Worm (Caenorhabditis elegans) whole organism, L1 larva: ENCODE results near the gene C34C6.10.

Experiments used
- C04F5.9 ChIP-seq: sonication (generic microtip); optimal IDR thresholded peaks from 2 replicates; lab custom pipeline; 2016; ENCODE audit warnings: missing genetic modification characterization, missing compliant biosample characterization
- C16A3.4 ChIP-seq: fragments of 150-350 bp; optimal IDR thresholded peaks from 2 replicates; lab custom pipeline; 2014; ENCODE audit warnings: missing biosample characterization, missing genetic modification characterization
- F16B12.6 ChIP-seq: fragments of 150-350 bp; optimal IDR thresholded peaks from 2 replicates; lab custom pipeline; 2014; ENCODE audit warnings: missing biosample characterization, missing genetic modification characterization
- aly-2 ChIP-seq: fragments of 150-350 bp; optimal IDR thresholded peaks from 2 replicates; lab custom pipeline; 2014; ENCODE audit warnings: missing biosample characterization, missing genetic modification characterization
- ama-1 ChIP-seq: fragments of 150-350 bp; optimal IDR thresholded peaks from 2 replicates; lab custom pipeline; 2014
- blmp-1 ChIP-seq: fragments of 150-350 bp; optimal IDR thresholded peaks from 2 replicates; lab custom pipeline; 2014; ENCODE audit warnings: missing biosample characterization, missing genetic modification characterization
- ceh-63 ChIP-seq: fragments of 200-800 bp; sonication (Bioruptor generic); optimal IDR thresholded peaks from 2 replicates; lab custom pipeline; 2018; ENCODE audit warnings: mild to moderate bottlenecking, missing genetic modification characterization, missing compliant biosample characterization
- ceh-82 ChIP-seq, 3 experiments: fragments of 150-350 bp in 1 of 3; sonication (generic microtip) in 2 of 3; optimal IDR thresholded peaks; 2 replicates each; lab custom pipeline; 2014 to 2017; ENCODE audit warnings: missing biosample characterization in 3 of 3, missing genetic modification characterization in 3 of 3
- dpl-1 ChIP-seq, 3 experiments: fragments of 150-350 bp in 2 of 3; sonication (generic microtip) in 1 of 3; optimal IDR thresholded peaks; 2 replicates each; lab custom pipeline; 2014 to 2017; ENCODE audit warnings: missing biosample characterization in 3 of 3, missing genetic modification characterization in 3 of 3, missing genetic modification reagents in 3 of 3
- elt-2 ChIP-seq: sonication (generic microtip); optimal IDR thresholded peaks from 2 replicates; lab custom pipeline; 2016; ENCODE audit warnings: missing genetic modification characterization, mild to moderate bottlenecking, inconsistent platforms, missing compliant biosample characterization, missing genetic modification reagents
- elt-3 ChIP-seq, 6 experiments: fragments of 150-350 bp in 1 of 6; sonication (generic microtip); optimal IDR thresholded peaks; 2 replicates each; lab custom pipeline; 2017 to 2018; ENCODE audit warnings: missing biosample characterization in 6 of 6, missing genetic modification characterization in 6 of 6, inconsistent platforms in 1 of 6
- fkh-10 ChIP-seq: sonication (generic microtip); optimal IDR thresholded peaks from 2 replicates; lab custom pipeline; 2017; ENCODE audit warnings: missing biosample characterization, missing genetic modification reagents, missing genetic modification characterization
- fkh-4 ChIP-seq: sonication (generic microtip); optimal IDR thresholded peaks from 2 replicates; lab custom pipeline; 2016; ENCODE audit warnings: missing compliant biosample characterization, missing genetic modification characterization, borderline replicate concordance
- fkh-8 ChIP-seq: sonication (generic microtip); optimal IDR thresholded peaks from 2 replicates; lab custom pipeline; 2016; ENCODE audit warnings: mild to moderate bottlenecking, missing genetic modification characterization, missing compliant biosample characterization
- hlh-17 ChIP-seq: fragments of 200-800 bp; sonication (Bioruptor generic); optimal IDR thresholded peaks from 2 replicates; lab custom pipeline; 2018; ENCODE audit warnings: missing genetic modification characterization, mild to moderate bottlenecking, missing compliant biosample characterization, moderate library complexity, borderline replicate concordance
- hlh-4 ChIP-seq: sonication (generic microtip); optimal IDR thresholded peaks from 2 replicates; lab custom pipeline; 2016; ENCODE audit warnings: mild to moderate bottlenecking, missing genetic modification characterization, missing compliant biosample characterization
- hpl-2 ChIP-seq: fragments of 150-350 bp; optimal IDR thresholded peaks from 2 replicates; lab custom pipeline; 2014; ENCODE audit warnings: missing biosample characterization, missing genetic modification reagents, missing genetic modification characterization
- isw-1 ChIP-seq: fragments of 200-800 bp; sonication (Bioruptor generic); IDR thresholded peaks from 2 replicates; pipeline ENCODE4 v1.3.6; 2022; ENCODE audit warnings: missing genetic modification characterization, missing compliant biosample characterization
- jun-1 ChIP-seq: fragments of 150-350 bp; optimal IDR thresholded peaks from 2 replicates; lab custom pipeline; 2014; ENCODE audit warnings: missing biosample characterization, missing genetic modification reagents, missing genetic modification characterization
- lin-13 ChIP-seq: fragments of 150-350 bp; optimal IDR thresholded peaks from 2 replicates; lab custom pipeline; 2014; ENCODE audit warnings: missing biosample characterization, missing genetic modification reagents, missing genetic modification characterization
- lin-14 ChIP-seq: fragments of 200-800 bp; sonication (Bioruptor generic); optimal IDR thresholded peaks from 2 replicates; lab custom pipeline; 2018; ENCODE audit warnings: mild to moderate bottlenecking, missing genetic modification characterization, moderate library complexity, missing compliant biosample characterization
- lin-15B ChIP-seq: fragments of 150-350 bp; sonication (generic microtip); optimal IDR thresholded peaks from 3 replicates; lab custom pipeline; 2014; ENCODE audit warnings: missing biosample characterization, missing genetic modification characterization
- lin-35 ChIP-seq, 2 experiments: fragments of 150-350 bp; optimal IDR thresholded peaks; 2 replicates each; lab custom pipeline; 2014; ENCODE audit warnings: missing biosample characterization in 2 of 2, missing genetic modification characterization in 2 of 2, missing genetic modification reagents in 2 of 2
- lin-39 ChIP-seq: fragments of 150-350 bp; optimal IDR thresholded peaks from 2 replicates; lab custom pipeline; 2014; ENCODE audit warnings: missing biosample characterization, missing genetic modification reagents, missing genetic modification characterization
- mab-9 ChIP-seq: fragments of 200-800 bp; sonication (Bioruptor generic); IDR thresholded peaks from 2 replicates; pipeline ENCODE4 v1.3.6; 2022; ENCODE audit warnings: missing genetic modification reagents, missing genetic modification characterization, missing compliant biosample characterization
- mef-2 ChIP-seq: fragments of 150-350 bp; optimal IDR thresholded peaks from 2 replicates; lab custom pipeline; 2014; ENCODE audit warnings: missing biosample characterization, missing genetic modification characterization
- mep-1 ChIP-seq: fragments of 150-350 bp; optimal IDR thresholded peaks from 2 replicates; lab custom pipeline; 2014; ENCODE audit warnings: missing biosample characterization, missing genetic modification characterization
- nhr-12 ChIP-seq: sonication (generic microtip); optimal IDR thresholded peaks from 2 replicates; lab custom pipeline; 2017; ENCODE audit warnings: missing biosample characterization, missing genetic modification characterization
- nhr-19 ChIP-seq: fragments of 200-800 bp; sonication (Bioruptor generic); conservative IDR thresholded peaks from 2 replicates; pipeline ENCODE4 v1.3.6; 2022; ENCODE audit warnings: missing genetic modification characterization, missing compliant biosample characterization
- nhr-20 ChIP-seq: sonication (generic microtip); optimal IDR thresholded peaks from 2 replicates; lab custom pipeline; 2016; ENCODE audit warnings: mild to moderate bottlenecking, missing genetic modification characterization, missing compliant biosample characterization
- nhr-47 ChIP-seq: sonication (generic microtip); optimal IDR thresholded peaks from 2 replicates; lab custom pipeline; 2016; ENCODE audit warnings: mild to moderate bottlenecking, missing genetic modification characterization, moderate library complexity, missing compliant biosample characterization
- nhr-71 ChIP-seq: sonication (generic microtip); optimal IDR thresholded peaks from 2 replicates; lab custom pipeline; 2016; ENCODE audit warnings: mild to moderate bottlenecking, missing genetic modification characterization, moderate library complexity, missing compliant biosample characterization
- nhr-90 ChIP-seq: sonication (generic microtip); optimal IDR thresholded peaks from 2 replicates; lab custom pipeline; 2016; ENCODE audit warnings: mild to moderate bottlenecking, missing genetic modification characterization, missing compliant biosample characterization; ENCODE audit not compliant: poor library complexity
- pax-3 ChIP-seq: fragments of 200-800 bp; sonication (Bioruptor generic); optimal IDR thresholded peaks from 2 replicates; lab custom pipeline; 2018; ENCODE audit warnings: mild to moderate bottlenecking, missing genetic modification characterization, moderate library complexity, missing compliant biosample characterization
- pqm-1 ChIP-seq: sonication (generic microtip); optimal IDR thresholded peaks from 3 replicates; lab custom pipeline; 2017; ENCODE audit warnings: missing biosample characterization, missing genetic modification characterization
- skn-1 ChIP-seq: fragments of 150-350 bp; optimal IDR thresholded peaks from 2 replicates; lab custom pipeline; 2014; ENCODE audit warnings: missing biosample characterization, missing genetic modification characterization
- snu-23 ChIP-seq: sonication (generic microtip); optimal IDR thresholded peaks from 2 replicates; lab custom pipeline; 2016; ENCODE audit warnings: missing genetic modification characterization, missing compliant biosample characterization
- sup-37 ChIP-seq: fragments of 200-800 bp; sonication (Bioruptor generic); optimal IDR thresholded peaks from 2 replicates; lab custom pipeline; 2018; ENCODE audit warnings: mild to moderate bottlenecking, missing genetic modification characterization, missing compliant biosample characterization
- tbx-2 ChIP-seq: sonication (generic microtip); optimal IDR thresholded peaks from 2 replicates; lab custom pipeline; 2016; ENCODE audit warnings: missing genetic modification characterization, missing compliant biosample characterization
- tlp-1 ChIP-seq: fragments of 150-350 bp; optimal IDR thresholded peaks from 2 replicates; lab custom pipeline; 2014; ENCODE audit warnings: missing biosample characterization, missing genetic modification characterization
- unc-98 ChIP-seq: fragments of 200-800 bp; sonication (Bioruptor generic); IDR thresholded peaks from 2 replicates; pipeline ENCODE4 v1.3.6; 2022; ENCODE audit warnings: missing genetic modification characterization, missing compliant biosample characterization
- xbp-1 ChIP-seq: sonication (generic microtip); optimal IDR thresholded peaks from 2 replicates; lab custom pipeline; 2016; ENCODE audit warnings: missing genetic modification characterization, missing compliant biosample characterization
- zag-1 ChIP-seq: fragments of 150-350 bp; optimal IDR thresholded peaks from 2 replicates; lab custom pipeline; 2014; ENCODE audit warnings: missing biosample characterization, missing genetic modification characterization
- ztf-4 ChIP-seq: fragments of 150-350 bp; optimal IDR thresholded peaks from 2 replicates; lab custom pipeline; 2014; ENCODE audit warnings: missing biosample characterization, missing genetic modification characterization

Gene C34C6.10

DNA sequence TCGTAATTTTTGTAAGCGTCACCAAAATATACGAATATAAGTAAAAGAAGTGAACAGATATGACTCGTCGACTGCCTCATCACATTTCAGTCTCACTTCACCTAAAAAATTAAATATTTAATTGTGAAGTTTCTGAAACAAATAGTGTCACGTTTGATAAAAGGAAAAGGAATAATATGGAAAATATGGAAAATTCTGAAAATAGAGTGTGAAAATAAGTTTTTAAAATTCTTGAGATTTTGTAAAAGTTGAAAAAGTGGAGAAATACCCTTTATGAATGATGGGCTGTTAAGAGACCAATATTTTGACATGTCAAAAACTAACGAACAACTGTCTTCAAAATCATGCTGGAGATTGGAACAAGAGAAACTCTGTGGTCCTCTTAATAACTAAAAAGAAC, 31.0 kb upstream of the C34C6.10 start, which contains the start of gene T01B7.9:
Gene T01B7.9 (minus strand): TSS at position 101 of the 400 bp plus-strand sequence.
- no peak for TF ChIP-seq lin-14 (GFP tag; lab: Kevin White, UChicago)
- no peak for TF ChIP-seq lin-39 (tag; lab: Kevin White, UChicago)
- no peak for TF ChIP-seq dpl-1 (GFP tag; optimal IDR thresholded peaks at IDR 0.05; lab: Kevin White, UChicago)
- TF ChIP-seq, all 84 proteins: peak for 0

DNA sequence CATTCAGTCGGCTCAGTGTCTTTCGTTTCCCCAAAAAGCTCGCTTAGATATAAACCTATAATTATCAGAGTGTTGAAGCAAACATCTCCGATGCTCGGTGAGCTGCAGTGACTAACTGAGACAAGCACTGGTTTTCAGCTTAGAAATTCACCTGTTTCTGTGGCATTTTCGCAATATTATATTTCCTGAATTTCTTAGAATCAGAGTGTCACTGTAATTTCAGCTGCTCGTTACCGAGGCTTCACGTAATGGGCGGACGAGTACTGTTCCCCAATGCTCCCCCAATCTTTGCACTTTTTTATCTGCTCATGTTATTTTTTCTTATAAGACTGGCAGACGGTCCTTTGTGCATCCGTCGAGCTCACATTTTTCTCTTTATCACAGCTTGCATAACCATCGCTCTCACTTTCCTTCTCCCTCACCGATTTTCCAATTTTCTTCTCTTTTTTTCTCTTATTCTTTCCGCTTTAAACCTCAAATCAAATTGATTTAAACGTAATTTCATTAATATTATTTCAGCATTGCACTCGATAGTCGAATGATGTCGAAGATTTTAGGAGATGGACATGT, 26.4 kb upstream of the C34C6.10 start, which contains the start of gene trcs-2:
Gene trcs-2 (plus strand): TSS at position 520 of the 570 bp plus-strand sequence.
- TF ChIP-seq fkh-8 (tag; lab: Kevin White, UChicago) (peak; percentile 22), lin-13 (GFP tag; lab: Kevin White, UChicago) (no peak), nhr-12 (tag; lab: Kevin White, UChicago) (no peak), nhr-20 (tag; lab: Kevin White, UChicago) (no peak), lin-15B (no peak), nhr-71 (peak; percentile 5), nhr-19 (GFP tag; lab: Robert Waterston, UW) (no peak), skn-1 (tag; lab: Kevin White, UChicago) (no peak), hlh-4 (tag; lab: Kevin White, UChicago) (peak; percentile 90), mef-2 (tag; lab: Kevin White, UChicago) (no peak), lin-39 (tag; lab: Kevin White, UChicago) (no peak), unc-98 (no peak)

DNA sequence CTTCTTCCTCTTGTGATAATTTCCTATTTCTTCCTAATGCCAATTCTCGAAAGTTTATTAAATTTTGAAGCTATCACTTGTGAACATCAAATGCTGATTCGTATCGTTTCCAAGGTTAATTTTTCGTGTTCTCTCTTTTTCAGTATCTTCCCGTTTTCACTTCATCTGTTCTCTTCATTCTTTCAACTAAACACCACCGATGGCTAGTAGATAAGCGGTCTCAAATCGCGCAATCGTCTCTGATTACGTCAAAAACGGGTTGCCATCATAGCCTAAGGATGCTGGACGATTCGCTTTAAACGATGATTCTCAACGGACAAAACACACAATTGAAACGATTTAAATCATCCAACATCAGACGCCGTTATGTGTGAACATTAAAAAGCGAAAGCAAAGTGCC, 21.9 kb upstream of the C34C6.10 start:
- TF ChIP-seq lin-14 (GFP tag; lab: Kevin White, UChicago) (peak; percentile 53), aly-2 (tag; lab: Kevin White, UChicago) (no peak), elt-2 (tag; lab: Kevin White, UChicago) (no peak), ztf-4 (peak; percentile 20), elt-3 (tag; optimal IDR thresholded peaks at IDR 0.05; lab: Kevin White, UChicago) (peak in 1 of 6 experiments; percentile 19), lin-15B (no peak), jun-1 (tag; lab: Kevin White, UChicago) (no peak), mab-9 (GFP tag; lab: Robert Waterston, UW) (no peak), blmp-1 (tag; lab: Kevin White, UChicago) (peak; percentile 82), zag-1 (tag; lab: Kevin White, UChicago) (no peak)

DNA sequence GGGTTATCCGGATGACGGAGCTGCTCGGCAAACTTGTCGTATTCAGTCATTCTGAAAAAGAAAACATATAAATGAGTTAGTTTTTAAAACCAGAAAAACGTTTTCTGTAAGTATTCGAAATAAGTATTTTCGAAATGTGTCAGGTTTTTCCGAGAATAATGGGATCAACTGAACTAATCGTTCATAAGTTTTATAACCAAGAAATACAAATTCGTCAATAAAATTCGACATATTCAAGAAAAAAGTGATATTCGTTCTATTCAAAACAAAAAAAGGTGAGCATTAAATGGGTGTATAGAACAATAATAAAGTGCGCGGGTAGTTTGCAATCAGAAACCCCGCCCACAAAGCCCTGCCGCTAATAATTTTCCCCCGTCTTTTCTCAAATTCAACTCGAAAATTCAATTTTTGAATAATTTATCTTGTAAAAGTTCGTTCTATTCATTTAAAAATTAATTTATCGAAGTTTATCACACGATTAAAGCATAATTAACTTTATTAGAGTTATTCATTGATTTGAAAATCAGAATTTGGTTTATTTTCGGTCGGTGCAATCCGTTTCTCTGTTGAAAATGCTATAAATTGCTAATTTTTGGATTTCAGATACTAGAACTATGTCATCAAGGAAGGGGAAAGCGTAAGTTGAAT, 20.7 kb upstream of the C34C6.10 start, which contains the start of the genes cyn-11 and T01B7.5:
Gene cyn-11 (minus strand): TSS at position 51 of the 648 bp plus-strand sequence.
Gene T01B7.5 (plus strand): TSS at position 598 of the 648 bp plus-strand sequence.
- peak; percentile 52 for TF ChIP-seq blmp-1 (tag; lab: Kevin White, UChicago)
- TF ChIP-seq isw-1 = no peak
- no peak for TF ChIP-seq hlh-17 (GFP tag; lab: Kevin White, UChicago)
- TF ChIP-seq mef-2 (tag; lab: Kevin White, UChicago) = no peak
- 0 out of 2 replicates have a peak, but pooled peaks have one; percentile 20 for TF ChIP-seq nhr-19 (GFP tag; lab: Robert Waterston, UW)
- TF ChIP-seq C04F5.9 = no peak
- no peak for TF ChIP-seq fkh-4 (tag; lab: Kevin White, UChicago)
- TF ChIP-seq tlp-1 (tag; lab: Kevin White, UChicago) = no peak
- peak; percentile 2 to 54 (median 7) for TF ChIP-seq dpl-1 (GFP tag; optimal IDR thresholded peaks at IDR 0.05; lab: Kevin White, UChicago)
- peak; percentile 33 for TF ChIP-seq nhr-20 (tag; lab: Kevin White, UChicago)
- no peak for TF ChIP-seq ama-1 (lab: Kevin White, UChicago)
- peak; percentile 40 for TF ChIP-seq snu-23
- peak; percentile 31 for TF ChIP-seq C16A3.4 (tag; lab: Kevin White, UChicago)
- no peak for TF ChIP-seq ceh-63 (GFP tag; lab: Kevin White, UChicago)
- no peak for TF ChIP-seq lin-14 (GFP tag; lab: Kevin White, UChicago)
- TF ChIP-seq lin-39 (tag; lab: Kevin White, UChicago) = no peak
- TF ChIP-seq pax-3 (tag; lab: Kevin White, UChicago) = no peak
- peak; percentile 47 for TF ChIP-seq mep-1 (tag; lab: Kevin White, UChicago)
- TF ChIP-seq nhr-47 (tag; lab: Kevin White, UChicago) = peak; percentile 4
- no peak for TF ChIP-seq F16B12.6 (tag; lab: Kevin White, UChicago)
- TF ChIP-seq hpl-2 (GFP tag; lab: Kevin White, UChicago) = no peak
- TF ChIP-seq lin-35 (GFP tag; optimal IDR thresholded peaks at IDR 0.05; lab: Kevin White, UChicago) = peak; percentile 9 to 40
- TF ChIP-seq ceh-82 (tag; optimal IDR thresholded peaks at IDR 0.05; lab: Kevin White, UChicago) = peak in 1 of 3 experiments; percentile 18
- TF ChIP-seq sup-37 (GFP tag; lab: Kevin White, UChicago) = no peak
- TF ChIP-seq pqm-1 (tag; lab: Kevin White, UChicago) = no peak
- TF ChIP-seq fkh-10 (GFP tag; lab: Kevin White, UChicago) = no peak
- TF ChIP-seq nhr-90 (tag; lab: Kevin White, UChicago) = no peak
- peak; percentile 12 for TF ChIP-seq xbp-1 (tag; lab: Kevin White, UChicago)
- TF ChIP-seq tbx-2 = no peak
